Worm (Caenorhabditis elegans): Measurements from ENCODE around the gene C25E10.5.

- no peak for TF ChIP-seq nfya-1 (tag; optimal IDR thresholded peaks at IDR 0.05)
- no peak for TF ChIP-seq unc-55 (GFP tag; optimal IDR thresholded peaks at IDR 0.05)
- TF ChIP-seq pqm-1 (tag; optimal IDR thresholded peaks at IDR 0.05) = no peak
- no peak for TF ChIP-seq hlh-30 (tag; optimal IDR thresholded peaks at IDR 0.05; ENCODE audit: insufficient read depth)
- no peak for TF ChIP-seq pha-4 (tag; optimal IDR thresholded peaks at IDR 0.05)
- TF ChIP-seq dve-1 (tag; optimal IDR thresholded peaks at IDR 0.05) = no peak
These were observed 14.5 kb downstream of the C25E10.5 start, which contains the start of gene nhr-30 for ce11 chrV:9044871-9045270.
